Fruit fly (Drosophila melanogaster): Measurements from ENCODE around the gene CG42714.

Gene CG42714

dm6 chr3L:6254427-6255105 is 20.7 kb upstream of the CG42714 start:
- no peak for TF ChIP-seq CTCF (optimal IDR thresholded peaks at IDR 0.05)
- TF ChIP-seq CG8478 (optimal IDR thresholded peaks at IDR 0.05): no peak

- TF ChIP-seq CG8478 (optimal IDR thresholded peaks at IDR 0.05) (no peak), CTCF (optimal IDR thresholded peaks at IDR 0.05) (no peak)
Measured at dm6 chr3L:6253730-6254129, 19.9 kb upstream of the CG42714 start.

dm6 chr3L:6249178-6250078 is 15.6 kb upstream of the CG42714 start:
- TF ChIP-seq CTCF (optimal IDR thresholded peaks at IDR 0.05): no peak
- no peak for TF ChIP-seq CG8478 (optimal IDR thresholded peaks at IDR 0.05)

- TF ChIP-seq CTCF (optimal IDR thresholded peaks at IDR 0.05) (no peak), CG8478 (optimal IDR thresholded peaks at IDR 0.05) (no peak)
Measured at dm6 chr3L:6245646-6246045, 11.8 kb upstream of the CG42714 start, which contains the start of gene Mdr65. Mdr65 (minus strand) TSS chr3L:6245746.

dm6 chr3L:6239968-6240367 is 6.1 kb upstream of the CG42714 start, which contains the start of gene CG10226:
CG10226 (minus strand) TSS chr3L:6240068.
- TF ChIP-seq CG8478 (optimal IDR thresholded peaks at IDR 0.05) (no peak), CTCF (optimal IDR thresholded peaks at IDR 0.05) (no peak)

- TF ChIP-seq CTCF (optimal IDR thresholded peaks at IDR 0.05): no peak
- TF ChIP-seq CG8478 (optimal IDR thresholded peaks at IDR 0.05): no peak
Measured at dm6 chr3L:6233281-6233680, 575 bp downstream of the CG42714 start, which contains the start of gene BG642312. BG642312 (minus strand) TSS chr3L:6233381.

dm6 chr3L:6232261-6232660 is 1.6 kb downstream of the CG42714 start, which contains the start of gene CG13299:
CG13299 (minus strand) TSS chr3L:6232361.
- TF ChIP-seq CTCF (optimal IDR thresholded peaks at IDR 0.05) (no peak), CG8478 (optimal IDR thresholded peaks at IDR 0.05) (no peak)

- TF ChIP-seq CG8478 (optimal IDR thresholded peaks at IDR 0.05) (no peak), CTCF (optimal IDR thresholded peaks at IDR 0.05) (no peak)
Measured at dm6 chr3L:6220187-6220586, 13.7 kb downstream of the CG42714 start, which contains the start of gene CG33946. CG33946 (plus strand) TSS chr3L:6220578.

- TF ChIP-seq CG8478 (optimal IDR thresholded peaks at IDR 0.05) (no peak), CTCF (optimal IDR thresholded peaks at IDR 0.05) (no peak)
Measured at dm6 chr3L:6218517-6219155, 15.2 kb downstream of the CG42714 start.

dm6 chr3L:6217806-6218205 is 16.1 kb downstream of the CG42714 start, which contains the start of gene LanA:
LanA (minus strand) TSS chr3L:6218022.
- no peak for TF ChIP-seq CG8478 (optimal IDR thresholded peaks at IDR 0.05)
- TF ChIP-seq CTCF (optimal IDR thresholded peaks at IDR 0.05): peak in 1 of 2 experiments; percentile 11

dm6 chr3L:6217212-6217611 is 16.6 kb downstream of the CG42714 start:
- no peak for TF ChIP-seq CTCF (optimal IDR thresholded peaks at IDR 0.05)
- no peak for TF ChIP-seq CG8478 (optimal IDR thresholded peaks at IDR 0.05)

- TF ChIP-seq CG8478 (optimal IDR thresholded peaks at IDR 0.05): no peak
- TF ChIP-seq CTCF (optimal IDR thresholded peaks at IDR 0.05): no peak
Measured at dm6 chr3L:6216787-6217078, 17.1 kb downstream of the CG42714 start.

- TF ChIP-seq CG8478 (optimal IDR thresholded peaks at IDR 0.05): no peak
- no peak for TF ChIP-seq CTCF (optimal IDR thresholded peaks at IDR 0.05)
Measured at dm6 chr3L:6215976-6216786, 17.7 kb downstream of the CG42714 start.

- TF ChIP-seq CTCF (optimal IDR thresholded peaks at IDR 0.05): no peak
- no peak for TF ChIP-seq CG8478 (optimal IDR thresholded peaks at IDR 0.05)
Measured at dm6 chr3L:6200173-6200572, 33.7 kb downstream of the CG42714 start, which contains the start of gene CG8219. CG8219 (plus strand) TSS chr3L:6200473.
